Fruit fly (Drosophila melanogaster): ENCODE results near the gene His4r.

His4r gene

DNA sequence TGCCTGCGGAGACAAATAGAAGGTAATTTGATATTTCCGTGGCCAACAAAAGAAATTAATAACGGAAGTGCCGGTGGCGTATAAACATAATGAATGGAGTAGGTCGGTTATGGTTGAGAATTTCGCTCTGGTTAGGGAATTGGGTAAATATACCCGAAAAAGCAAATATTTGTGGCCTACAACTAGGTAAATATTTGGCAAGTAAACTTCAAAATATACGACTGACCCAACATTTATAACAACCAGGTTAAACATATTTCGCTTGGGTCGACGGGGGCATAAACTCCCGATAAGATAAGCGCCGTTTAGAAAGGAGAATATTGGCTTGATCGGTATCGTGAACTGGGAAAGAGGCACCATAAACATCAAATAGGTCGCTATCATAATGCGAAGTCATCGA is 45.3 kb downstream of the His4r start (continued):
- TF ChIP-seq HLHmδ (GFP tag; optimal IDR thresholded peaks at IDR 0.05): peak; percentile 68
- TF ChIP-seq run (tag; optimal IDR thresholded peaks at IDR 0.05): no peak
- no peak for TF ChIP-seq Bteb2 (GFP tag; optimal IDR thresholded peaks at IDR 0.05)
- no peak for TF ChIP-seq CG11560 (tag; IDR thresholded peaks at IDR 0.05)
- TF ChIP-seq pros (GFP tag; optimal IDR thresholded peaks at IDR 0.05): peak; percentile 3
- peak; percentile 82 for TF ChIP-seq CG17568 (GFP tag; optimal IDR thresholded peaks at IDR 0.05)
- TF ChIP-seq CG30020 (tag; optimal IDR thresholded peaks at IDR 0.05): no peak
- peak; percentile 25 for TF ChIP-seq CG31365 (tag; optimal IDR thresholded peaks at IDR 0.05)
- peak; percentile 29 for TF ChIP-seq CoRest (tag; optimal IDR thresholded peaks at IDR 0.05)
- TF ChIP-seq Med (GFP tag): peak; percentile 75
- peak; percentile 42; the same call in 1 of the 3 replicates for TF ChIP-seq CG11695 (GFP tag; IDR thresholded peaks at IDR 0.05)
- peak; percentile 17 for TF ChIP-seq CG12236 (GFP tag; optimal IDR thresholded peaks at IDR 0.05)
- peak; percentile 96 for TF ChIP-seq CG33557 (GFP tag; optimal IDR thresholded peaks at IDR 0.05)
- TF ChIP-seq dysf (GFP tag; IDR thresholded peaks at IDR 0.05): no peak
- peak; percentile 58 for TF ChIP-seq org-1 (GFP tag; optimal IDR thresholded peaks at IDR 0.05)
- peak; percentile 61 for TF ChIP-seq CG15479 (GFP tag; optimal IDR thresholded peaks at IDR 0.05)
- peak; percentile 9 for TF ChIP-seq CG9797 (GFP tag; optimal IDR thresholded peaks at IDR 0.05)
- peak; percentile 97 for TF ChIP-seq CG15696 (tag; optimal IDR thresholded peaks at IDR 0.05)
- TF ChIP-seq CG12219 (GFP tag; optimal IDR thresholded peaks at IDR 0.05): peak; percentile 57
- TF ChIP-seq ci (GFP tag; IDR thresholded peaks at IDR 0.05): 0 out of 3 replicates have a peak, but pooled peaks have one; percentile 55
- TF ChIP-seq zfh1 (GFP tag; IDR thresholded peaks at IDR 0.05): peak; percentile 34; the same call in 1 of the 3 replicates
- peak; percentile 3 for TF ChIP-seq nmo (GFP tag; optimal IDR thresholded peaks at IDR 0.05)
- peak; percentile 2 for TF ChIP-seq fd96Cb (tag; optimal IDR thresholded peaks at IDR 0.05)
- no peak for TF ChIP-seq Drgx (GFP tag; IDR thresholded peaks at IDR 0.05)
- peak; percentile 78 for TF ChIP-seq CG1603 (tag; optimal IDR thresholded peaks at IDR 0.05)
- peak in 1 of 2 experiments; percentile 22 for TF ChIP-seq chif (GFP tag; optimal IDR thresholded peaks at IDR 0.05)
- peak in 1 of 2 experiments; percentile 78 for TF ChIP-seq tll (GFP tag; optimal IDR thresholded peaks at IDR 0.05)
- peak; percentile 76 for TF ChIP-seq CG18262 (tag; optimal IDR thresholded peaks at IDR 0.05)
- TF ChIP-seq grn (GFP tag; optimal IDR thresholded peaks at IDR 0.05): peak; percentile 64
- peak; percentile 91 for TF ChIP-seq CG6813 (GFP tag; optimal IDR thresholded peaks at IDR 0.05)
- TF ChIP-seq NC2β (GFP tag; optimal IDR thresholded peaks at IDR 0.05): peak; percentile 24
- TF ChIP-seq sens-2 (GFP tag; IDR thresholded peaks at IDR 0.05): 0 out of 2 replicates have a peak, but pooled peaks have one; percentile 12
- peak; percentile 95 for TF ChIP-seq sens (GFP tag)
- TF ChIP-seq CrebB (tag; optimal IDR thresholded peaks at IDR 0.05): peak; percentile 78
- TF ChIP-seq CG7786 (GFP tag; optimal IDR thresholded peaks at IDR 0.05): no peak
- peak; percentile 72 for TF ChIP-seq CG10979 (tag; optimal IDR thresholded peaks at IDR 0.05)
- peak; percentile 47 for TF ChIP-seq HHEX (GFP tag; optimal IDR thresholded peaks at IDR 0.05)
- TF ChIP-seq otp (GFP tag; IDR thresholded peaks at IDR 0.05): peak; percentile 32; the same call in 1 of the 3 replicates
- no peak for TF ChIP-seq Trl (optimal IDR thresholded peaks at IDR 0.05)
- peak; percentile 18 for TF ChIP-seq Trl (GFP tag; optimal IDR thresholded peaks at IDR 0.05)
- peak; percentile 40; the same call in 1 of the 2 replicates for TF ChIP-seq CG4360 (GFP tag; IDR thresholded peaks at IDR 0.05)
- peak; percentile 82 for TF ChIP-seq fd64A (GFP tag; optimal IDR thresholded peaks at IDR 0.05)
- peak; percentile 68 for TF ChIP-seq CG15011 (GFP tag; optimal IDR thresholded peaks at IDR 0.05)
- TF ChIP-seq Nf-YB (GFP tag; optimal IDR thresholded peaks at IDR 0.05): peak; percentile 58
- TF ChIP-seq CG8290 (GFP tag; optimal IDR thresholded peaks at IDR 0.05): no peak
- peak in 1 of 2 experiments; percentile 86 for TF ChIP-seq CG8290 (tag; optimal IDR thresholded peaks at IDR 0.05)
- TF ChIP-seq CG6175 (GFP tag; IDR thresholded peaks at IDR 0.05): no peak
- peak; percentile 57 for TF ChIP-seq CG6254 (GFP tag; optimal IDR thresholded peaks at IDR 0.05)
- no peak for TF ChIP-seq CG17359 (tag; optimal IDR thresholded peaks at IDR 0.05)
- peak; percentile 17 for TF ChIP-seq CG17385 (GFP tag; optimal IDR thresholded peaks at IDR 0.05)
